Fruit fly (Drosophila melanogaster) whole organism, pupa: Measurements from ENCODE around the gene elgi.

Experiments
- CG10348 ChIP-seq: fragments of 200-800 bp; sonication (Bioruptor generic); IDR thresholded peaks from 2 replicates; pipeline ENCODE4 v1.3.6; 2022; ENCODE audit warnings: missing biosample characterization, missing genetic modification characterization
- CG12605 ChIP-seq: fragments of 200-800 bp; sonication (Bioruptor generic); IDR thresholded peaks from 2 replicates; pipeline ENCODE4 v1.3.6; 2022; ENCODE audit warnings: missing biosample characterization, missing genetic modification characterization
- CG13204 ChIP-seq: fragments of 200-800 bp; sonication (Bioruptor generic); optimal IDR thresholded peaks from 2 replicates; lab custom pipeline; 2018; ENCODE audit warnings: missing biosample characterization, mild to moderate bottlenecking, missing genetic modification characterization, moderate library complexity
- CG14655 ChIP-seq: fragments of 200-800 bp; sonication (Bioruptor generic); optimal IDR thresholded peaks from 3 replicates; lab custom pipeline; 2017; ENCODE audit warnings: mild to moderate bottlenecking, missing biosample characterization, missing genetic modification reagents, missing genetic modification characterization
- CG15710 ChIP-seq: fragments of 200-800 bp; sonication (Bioruptor generic); optimal IDR thresholded peaks from 2 replicates; lab custom pipeline; 2018; ENCODE audit warnings: missing biosample characterization, mild to moderate bottlenecking, missing genetic modification characterization, moderate library complexity
- CG17806 ChIP-seq: fragments of 200-800 bp; sonication (Bioruptor generic); optimal IDR thresholded peaks from 2 replicates; lab custom pipeline; 2018; ENCODE audit warnings: missing biosample characterization, mild to moderate bottlenecking, missing genetic modification characterization, moderate library complexity
- CG32121 ChIP-seq: fragments of 200-800 bp; sonication (Bioruptor generic); IDR thresholded peaks from 2 replicates; pipeline ENCODE4 v1.3.6; 2022; ENCODE audit warnings: missing biosample characterization, missing genetic modification characterization
- CG34367 ChIP-seq: fragments of 200-800 bp; sonication (Bioruptor generic); optimal IDR thresholded peaks from 2 replicates; lab custom pipeline; 2018; ENCODE audit warnings: missing biosample characterization, mild to moderate bottlenecking, missing genetic modification characterization
- CG4496 ChIP-seq: fragments of 200-800 bp; sonication (Bioruptor generic); IDR thresholded peaks from 3 replicates; pipeline ENCODE4 v1.3.6; 2022; ENCODE audit warnings: missing biosample characterization, missing genetic modification characterization
- CG8159 ChIP-seq: fragments of 200-800 bp; sonication (Bioruptor generic); optimal IDR thresholded peaks from 3 replicates; lab custom pipeline; 2018; ENCODE audit warnings: missing biosample characterization, mild to moderate bottlenecking, missing genetic modification characterization, moderate library complexity
- CG8301 ChIP-seq: fragments of 200-800 bp; sonication (Bioruptor generic); optimal IDR thresholded peaks from 2 replicates; lab custom pipeline; 2018; ENCODE audit warnings: missing biosample characterization, mild to moderate bottlenecking, missing genetic modification characterization
- CG9948 ChIP-seq: fragments of 200-800 bp; sonication (Bioruptor generic); optimal IDR thresholded peaks from 2 replicates; lab custom pipeline; 2018; ENCODE audit warnings: missing biosample characterization, mild to moderate bottlenecking, missing genetic modification characterization, moderate library complexity
- D1 ChIP-seq: fragments of 200-800 bp; sonication (Bioruptor generic); optimal IDR thresholded peaks from 2 replicates; lab custom pipeline; 2018; ENCODE audit warnings: missing biosample characterization, mild to moderate bottlenecking, missing genetic modification characterization, moderate library complexity
- EcR ChIP-seq: fragments of 200-800 bp; sonication (Bioruptor generic); optimal IDR thresholded peaks from 3 replicates; lab custom pipeline; 2019; ENCODE audit warnings: missing biosample characterization, missing genetic modification characterization, mild to moderate bottlenecking, moderate library complexity, missing genetic modification reagents
- Ets98B ChIP-seq: fragments of 200-800 bp; sonication (Bioruptor generic); IDR thresholded peaks from 2 replicates; pipeline ENCODE4 v1.3.6; 2022; ENCODE audit warnings: missing biosample characterization, missing genetic modification characterization
- Pif1A ChIP-seq: fragments of 200-800 bp; sonication (Bioruptor generic); optimal IDR thresholded peaks from 3 replicates; lab custom pipeline; 2016; ENCODE audit warnings: missing biosample characterization, missing genetic modification characterization
- Pif1B ChIP-seq: fragments of 200-800 bp; sonication (Bioruptor generic); optimal IDR thresholded peaks from 3 replicates; lab custom pipeline; 2016; ENCODE audit warnings: missing biosample characterization, missing genetic modification characterization
- Snoo ChIP-seq: fragments of 200-800 bp; sonication (Bioruptor generic); optimal IDR thresholded peaks from 3 replicates; lab custom pipeline; 2017; ENCODE audit warnings: missing biosample characterization, mild to moderate bottlenecking, missing genetic modification characterization, inconsistent platforms
- fd96Ca ChIP-seq: fragments of 200-800 bp; sonication (Bioruptor generic); IDR thresholded peaks from 3 replicates; pipeline ENCODE4 v1.3.6; 2022; ENCODE audit warnings: missing biosample characterization, missing genetic modification characterization
- gl ChIP-seq: fragments of 200-800 bp; sonication (Bioruptor generic); optimal IDR thresholded peaks from 2 replicates; lab custom pipeline; 2018; ENCODE audit warnings: missing biosample characterization, mild to moderate bottlenecking, missing genetic modification characterization
- rn ChIP-seq: fragments of 200-800 bp; sonication (Bioruptor generic); IDR thresholded peaks from 2 replicates; pipeline ENCODE4 v1.3.6; 2022; ENCODE audit warnings: missing biosample characterization, missing genetic modification characterization

Gene elgi

dm6 chr3L:16002116-16002716, 45.9 kb downstream of the elgi start:
- TF ChIP-seq CG8159 (tag; lab: Kevin White, UChicago) = no peak
- TF ChIP-seq CG17806 = peak; percentile 12
- TF ChIP-seq D1 (tag; lab: Kevin White, UChicago) = no peak
- peak; percentile 62 for TF ChIP-seq Ets98B
- peak; percentile 62 for TF ChIP-seq CG14655
- peak; percentile 41 for TF ChIP-seq CG13204
- TF ChIP-seq fd96Ca = no peak; the same call in 1 of the 3 replicates
- no peak for TF ChIP-seq rn (GFP tag; lab: Robert Waterston, UW)
- TF ChIP-seq Snoo (tag; lab: Kevin White, UChicago) = no peak
- TF ChIP-seq EcR (GFP tag; lab: Kevin White, UChicago) = no peak
- TF ChIP-seq Pif1B = peak; percentile 37
- TF ChIP-seq CG34367 (tag; lab: Kevin White, UChicago) = peak; percentile 26
- TF ChIP-seq Pif1A = peak; percentile 60
- peak; percentile 52 for TF ChIP-seq CG8301 (tag; lab: Kevin White, UChicago)
- peak; percentile 78 for TF ChIP-seq gl (tag; lab: Kevin White, UChicago)
- peak; percentile 84 for TF ChIP-seq CG12605
- TF ChIP-seq CG32121 = peak; percentile 48; the same call in 1 of the 2 replicates
- TF ChIP-seq CG9948 (tag; lab: Kevin White, UChicago) = peak; percentile 1
- TF ChIP-seq CG10348 = no peak
- peak; percentile 32 for TF ChIP-seq CG15710 (tag; lab: Kevin White, UChicago)
- TF ChIP-seq CG4496 (GFP tag; lab: Robert Waterston, UW) = no peak
- TF ChIP-seq, all 21 proteins: peak for 13

dm6 chr3L:16004401-16005237, 48.3 kb downstream of the elgi start, which contains the start of the genes hzg and mRpS31:
Gene hzg, minus strand, starts transcription at chr3L:16004736.
Gene mRpS31, plus strand, starts transcription at chr3L:16005193.
- TF ChIP-seq CG32121 = peak; percentile 47
- peak; percentile 76 for TF ChIP-seq Ets98B
- TF ChIP-seq CG13204 = peak; percentile 84
- TF ChIP-seq rn (GFP tag; lab: Robert Waterston, UW) = no peak
- TF ChIP-seq CG17806 = peak; percentile 42
- TF ChIP-seq CG12605 = peak; percentile 91
- peak; percentile 11 for TF ChIP-seq D1 (tag; lab: Kevin White, UChicago)
- peak; percentile 57; the same call in 1 of the 3 replicates for TF ChIP-seq CG4496 (GFP tag; lab: Robert Waterston, UW)
- peak; percentile 72 for TF ChIP-seq CG14655
- no peak for TF ChIP-seq CG10348
- peak; percentile 65 for TF ChIP-seq Pif1B
- peak; percentile 70 for TF ChIP-seq CG15710 (tag; lab: Kevin White, UChicago)
- peak; percentile 87 for TF ChIP-seq gl (tag; lab: Kevin White, UChicago)
- peak; percentile 44 for TF ChIP-seq CG9948 (tag; lab: Kevin White, UChicago)
- TF ChIP-seq CG8301 (tag; lab: Kevin White, UChicago) = peak; percentile 34
- TF ChIP-seq Pif1A = peak; percentile 69
- TF ChIP-seq CG8159 (tag; lab: Kevin White, UChicago) = peak; percentile 56
- TF ChIP-seq EcR (GFP tag; lab: Kevin White, UChicago) = peak; percentile 28
- peak; percentile 75 for TF ChIP-seq CG34367 (tag; lab: Kevin White, UChicago)
- peak; percentile 80; the same call in 2 of the 3 replicates for TF ChIP-seq fd96Ca
- peak; percentile 8 for TF ChIP-seq Snoo (tag; lab: Kevin White, UChicago)
